Worm (Caenorhabditis elegans): Measurements from ENCODE around the gene F14F9.2.

- TF ChIP-seq Y105C5A.15 (GFP tag; IDR thresholded peaks at IDR 0.05): no peak
- no peak for TF ChIP-seq unc-130 (GFP tag; optimal IDR thresholded peaks at IDR 0.05)
- TF ChIP-seq nhr-42 (GFP tag; IDR thresholded peaks at IDR 0.05): no peak
- no peak for TF ChIP-seq Y75B8A.6 (GFP tag; IDR thresholded peaks at IDR 0.05)
- TF ChIP-seq lin-15B (tag; optimal IDR thresholded peaks at IDR 0.05): no peak
- TF ChIP-seq zip-11 (GFP tag; IDR thresholded peaks at IDR 0.05): no peak
- TF ChIP-seq nhr-11 (tag; optimal IDR thresholded peaks at IDR 0.05): no peak
- no peak for TF ChIP-seq R02D3.7 (tag; optimal IDR thresholded peaks at IDR 0.05)
- TF ChIP-seq lsy-2 (tag; optimal IDR thresholded peaks at IDR 0.05): no peak
- TF ChIP-seq nhr-237 (tag; optimal IDR thresholded peaks at IDR 0.05): no peak
- TF ChIP-seq F49E8.2 (tag; optimal IDR thresholded peaks at IDR 0.05; ENCODE audit: borderline replicate concordance): no peak
Observed at ce11 chrV:5104934-5105333, 39.7 kb upstream of the F14F9.2 start, which contains the start of gene srab-2.
